Fruit fly (Drosophila melanogaster): ENCODE measurements around the gene CG7099.

CG7099 gene

DNA sequence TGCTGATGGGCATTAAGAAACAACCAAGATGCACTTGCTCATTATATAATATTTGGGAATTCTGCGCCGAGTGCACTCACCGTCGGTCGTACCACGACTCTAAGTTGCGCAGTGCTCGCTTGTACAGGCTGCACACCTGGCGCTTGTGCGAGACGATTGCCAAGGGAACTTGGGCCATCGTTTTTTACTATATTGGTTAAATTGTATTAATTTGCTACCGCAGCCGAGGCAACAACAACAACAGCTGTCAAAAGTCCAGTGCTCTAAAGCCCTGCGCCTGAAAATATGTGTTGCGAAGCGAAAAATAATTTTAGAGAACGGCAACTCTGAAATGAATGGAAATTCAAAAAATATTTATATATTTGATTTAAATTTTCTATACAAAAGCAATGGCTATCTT is 16.6 kb upstream of the CG7099 start, which contains the start of gene ND-B22 (continued):
- TF ChIP-seq Sox102F (GFP tag; optimal IDR thresholded peaks at IDR 0.05) (no peak), Nf-YA (GFP tag; IDR thresholded peaks at IDR 0.05) (no peak), CG7786 (GFP tag; optimal IDR thresholded peaks at IDR 0.05) (peak; percentile 5), esg (GFP tag; conservative IDR thresholded peaks at IDR 0.05) (no peak), Drgx (GFP tag; IDR thresholded peaks at IDR 0.05) (no peak), CG17912 (GFP tag; optimal IDR thresholded peaks at IDR 0.05) (no peak), Atf6 (GFP tag; IDR thresholded peaks at IDR 0.05) (0 out of 2 replicates have a peak, but pooled peaks have one; percentile 13), HLH54F (GFP tag; optimal IDR thresholded peaks at IDR 0.05) (peak; percentile 28), ewg (GFP tag; optimal IDR thresholded peaks at IDR 0.05) (peak; percentile 52), CG2129 (GFP tag; IDR thresholded peaks at IDR 0.05; ENCODE audit: partially characterized antibody) (no peak), Hey (tag; optimal IDR thresholded peaks at IDR 0.05) (no peak), CkIIα-i1 (GFP tag; IDR thresholded peaks at IDR 0.05) (no peak), CG12744 (GFP tag; optimal IDR thresholded peaks at IDR 0.05) (no peak), zf30C (GFP tag; optimal IDR thresholded peaks at IDR 0.05) (no peak), ems (GFP tag; optimal IDR thresholded peaks at IDR 0.05) (peak; percentile 26), Atf-2 (GFP tag; optimal IDR thresholded peaks at IDR 0.05) (no peak), Trl (optimal IDR thresholded peaks at IDR 0.05) (no peak), Trl (GFP tag; optimal IDR thresholded peaks at IDR 0.05) (peak; percentile 31), CG3838 (GFP tag; optimal IDR thresholded peaks at IDR 0.05) (no peak), HmgZ (tag; optimal IDR thresholded peaks at IDR 0.05) (peak; percentile 65), eve (GFP tag; optimal IDR thresholded peaks at IDR 0.05) (no peak), CG11093 (GFP tag; IDR thresholded peaks at IDR 0.05) (no peak), CG2678 (tag; optimal IDR thresholded peaks at IDR 0.05) (peak; percentile 28), Dad (GFP tag; optimal IDR thresholded peaks at IDR 0.05) (peak; percentile 50), CG11560 (tag; IDR thresholded peaks at IDR 0.05) (no peak), CG9215 (GFP tag; IDR thresholded peaks at IDR 0.05) (no peak), fd102C (GFP tag; optimal IDR thresholded peaks at IDR 0.05) (no peak), unpg (GFP tag; optimal IDR thresholded peaks at IDR 0.05) (peak; percentile 19), CG2875 (GFP tag; optimal IDR thresholded peaks at IDR 0.05) (no peak), CG11247 (GFP tag; IDR thresholded peaks at IDR 0.05) (peak; percentile 36; the same call in 1 of the 2 replicates), Lim3 (GFP tag; IDR thresholded peaks at IDR 0.05) (no peak), yki (optimal IDR thresholded peaks at IDR 0.05) (no peak), CG18599 (GFP tag; optimal IDR thresholded peaks at IDR 0.05) (peak; percentile 51), az2 (GFP tag; optimal IDR thresholded peaks at IDR 0.05) (peak; percentile 24), hb (GFP tag; IDR thresholded peaks at IDR 0.05; ENCODE audit: partially characterized antibody) (0 out of 3 replicates have a peak, but pooled peaks have one; percentile 28), tll (GFP tag; optimal IDR thresholded peaks at IDR 0.05) (no peak), CG18262 (tag; optimal IDR thresholded peaks at IDR 0.05) (peak; percentile 27), B-H2 (GFP tag; optimal IDR thresholded peaks at IDR 0.05) (peak; percentile 88), BtbVII (GFP tag; optimal IDR thresholded peaks at IDR 0.05) (no peak), Optix (GFP tag; IDR thresholded peaks at IDR 0.05) (no peak), Xbp1 (GFP tag; optimal IDR thresholded peaks at IDR 0.05) (peak; percentile 55), danr (GFP tag; IDR thresholded peaks at IDR 0.05) (no peak), btn (GFP tag; optimal IDR thresholded peaks at IDR 0.05) (no peak), CG6689 (GFP tag; IDR thresholded peaks at IDR 0.05) (no peak), tx (GFP tag; optimal IDR thresholded peaks at IDR 0.05) (no peak), cato (GFP tag; optimal IDR thresholded peaks at IDR 0.05; ENCODE audit: borderline replicate concordance) (no peak), prd (optimal IDR thresholded peaks at IDR 0.05) (no peak), prd (GFP tag; IDR thresholded peaks at IDR 0.05) (0 out of 3 replicates have a peak, but pooled peaks have one; percentile 7), Oaz (GFP tag; IDR thresholded peaks at IDR 0.05) (no peak), Atf3 (GFP tag; optimal IDR thresholded peaks at IDR 0.05) (no peak), CG15073 (GFP tag; optimal IDR thresholded peaks at IDR 0.05) (no peak), CG4282 (GFP tag; optimal IDR thresholded peaks at IDR 0.05) (no peak), CG15696 (tag; optimal IDR thresholded peaks at IDR 0.05) (no peak)

Measured in whole organism, embryonic.